Worm (Caenorhabditis elegans) whole organism, L4 larva: ENCODE measurements around the gene B0244.16.

Source experiments
- D1046.2 ChIP-seq: fragments of 200-800 bp; sonication (Bioruptor generic); IDR thresholded peaks from 2 replicates; pipeline ENCODE4 v1.3.6; 2022; ENCODE audit warnings: missing genetic modification characterization, missing compliant biosample characterization
- F26F4.8 ChIP-seq: fragments of 200-800 bp; sonication (Bioruptor generic); conservative IDR thresholded peaks from 2 replicates; pipeline ENCODE4 v1.3.6; 2022; ENCODE audit warnings: missing genetic modification characterization, missing compliant biosample characterization
- R02D3.7 ChIP-seq: fragments of 150-350 bp; sonication (generic microtip); optimal IDR thresholded peaks from 3 replicates; lab custom pipeline; 2014; ENCODE audit warnings: missing biosample characterization, missing genetic modification characterization
- T20F7.1 ChIP-seq: fragments of 200-800 bp; sonication (Bioruptor generic); optimal IDR thresholded peaks from 2 replicates; lab custom pipeline; 2018; ENCODE audit warnings: mild to moderate bottlenecking, missing genetic modification characterization, missing compliant biosample characterization
- T26A8.4 ChIP-seq: fragments of 200-800 bp; sonication (Bioruptor generic); IDR thresholded peaks from 2 replicates; pipeline ENCODE4 v1.3.6; 2022; ENCODE audit warnings: missing genetic modification characterization, missing compliant biosample characterization
- Y75B8A.6 ChIP-seq: fragments of 200-800 bp; sonication (Bioruptor generic); IDR thresholded peaks from 2 replicates; pipeline ENCODE4 v1.3.6; 2022; ENCODE audit warnings: missing genetic modification reagents, missing genetic modification characterization, missing compliant biosample characterization
- ZK337.2 ChIP-seq: fragments of 200-800 bp; sonication (Bioruptor generic); IDR thresholded peaks from 2 replicates; pipeline ENCODE4 v1.3.6; 2022; ENCODE audit warnings: missing genetic modification reagents, missing genetic modification characterization, missing compliant biosample characterization
- ZK546.5 ChIP-seq, 2 experiments: sonication (generic microtip); optimal IDR thresholded peaks; 2 replicates each; lab custom pipeline; 2017; ENCODE audit warnings: missing biosample characterization in 2 of 2, missing genetic modification characterization in 2 of 2
- ama-1 ChIP-seq: fragments of 150-350 bp; optimal IDR thresholded peaks from 2 replicates; lab custom pipeline; 2014; ENCODE audit warnings: inconsistent platforms, mixed read lengths
- ceh-62 ChIP-seq: sonication (generic microtip); optimal IDR thresholded peaks from 2 replicates; lab custom pipeline; 2017; ENCODE audit warnings: missing biosample characterization, missing genetic modification characterization
- ceh-82 ChIP-seq: sonication (generic microtip); optimal IDR thresholded peaks from 2 replicates; lab custom pipeline; 2017; ENCODE audit warnings: missing biosample characterization, missing genetic modification characterization
- ces-1 ChIP-seq: fragments of 150-350 bp; sonication (generic microtip); optimal IDR thresholded peaks from 4 replicates; lab custom pipeline; 2014; ENCODE audit warnings: missing biosample characterization, missing genetic modification reagents, missing genetic modification characterization
- ctbp-1 ChIP-seq: fragments of 200-800 bp; sonication (Bioruptor generic); IDR thresholded peaks from 2 replicates; pipeline ENCODE4 v1.3.6; 2022; ENCODE audit warnings: missing genetic modification reagents, missing genetic modification characterization, missing compliant biosample characterization
- daf-12 ChIP-seq: fragments of 150-350 bp; optimal IDR thresholded peaks from 2 replicates; lab custom pipeline; 2014; ENCODE audit warnings: missing biosample characterization, missing genetic modification reagents, missing genetic modification characterization
- daf-19 ChIP-seq: fragments of 200-800 bp; sonication (Bioruptor generic); conservative IDR thresholded peaks from 2 replicates; pipeline ENCODE4 v1.3.6; 2022; ENCODE audit warnings: missing genetic modification characterization, missing compliant biosample characterization
- daf-8 ChIP-seq: fragments of 200-800 bp; sonication (Bioruptor generic); IDR thresholded peaks from 2 replicates; pipeline ENCODE4 v1.3.6; 2022; ENCODE audit warnings: missing genetic modification characterization, missing compliant biosample characterization
- dpl-1 ChIP-seq: fragments of 150-350 bp; optimal IDR thresholded peaks from 2 replicates; lab custom pipeline; 2014; ENCODE audit warnings: missing biosample characterization, missing genetic modification reagents, missing genetic modification characterization
- duxl-1 ChIP-seq: sonication (generic microtip); optimal IDR thresholded peaks from 2 replicates; lab custom pipeline; 2016; ENCODE audit warnings: mild to moderate bottlenecking, missing genetic modification characterization, moderate library complexity, missing compliant biosample characterization; ENCODE audit not compliant: poor library complexity
- egl-27 ChIP-seq: sonication (generic microtip); optimal IDR thresholded peaks from 3 replicates; lab custom pipeline; 2017; ENCODE audit warnings: missing biosample characterization, missing genetic modification reagents, missing genetic modification characterization
- fkh-10 ChIP-seq: fragments of 150-350 bp; optimal IDR thresholded peaks from 2 replicates; lab custom pipeline; 2014; ENCODE audit warnings: missing biosample characterization, missing genetic modification reagents, missing genetic modification characterization
- gei-8 ChIP-seq: fragments of 200-800 bp; sonication (Bioruptor generic); optimal IDR thresholded peaks from 2 replicates; lab custom pipeline; 2018; ENCODE audit warnings: mild to moderate bottlenecking, missing genetic modification characterization, missing compliant biosample characterization
- hlh-11 ChIP-seq: fragments of 200-800 bp; sonication (Bioruptor generic); optimal IDR thresholded peaks from 2 replicates; lab custom pipeline; 2018; ENCODE audit warnings: mild to moderate bottlenecking, missing genetic modification characterization, missing compliant biosample characterization
- hlh-30 ChIP-seq: sonication (generic microtip); optimal IDR thresholded peaks from 2 replicates; lab custom pipeline; 2017; ENCODE audit warnings: antibody characterized with exemption, mild to moderate bottlenecking, missing genetic modification characterization, missing compliant biosample characterization; ENCODE audit not compliant: insufficient read depth
- jun-1 ChIP-seq: fragments of 150-350 bp; optimal IDR thresholded peaks from 2 replicates; lab custom pipeline; 2014; ENCODE audit warnings: missing biosample characterization, missing genetic modification reagents, missing genetic modification characterization
- madf-5 ChIP-seq, 2 experiments: fragments of 200-800 bp; sonication (Bioruptor generic); IDR thresholded peaks; 2 replicates each; pipeline ENCODE4 v1.3.6; 2022; ENCODE audit warnings: missing compliant biosample characterization in 2 of 2, missing genetic modification characterization in 2 of 2
- madf-9 ChIP-seq: fragments of 200-800 bp; sonication (Bioruptor generic); conservative IDR thresholded peaks from 2 replicates; pipeline ENCODE4 v1.3.6; 2022; ENCODE audit warnings: missing genetic modification reagents, missing genetic modification characterization, missing compliant biosample characterization
- mdl-1 ChIP-seq, 2 experiments: fragments of 150-350 bp in 1 of 2; sonication (generic microtip) in 1 of 2; optimal IDR thresholded peaks; 2 replicates each; lab custom pipeline; 2014 to 2017; ENCODE audit warnings: missing biosample characterization in 2 of 2, missing genetic modification characterization in 2 of 2
- mep-1 ChIP-seq: fragments of 150-350 bp; sonication (generic microtip); optimal IDR thresholded peaks from 3 replicates; lab custom pipeline; 2014; ENCODE audit warnings: missing biosample characterization, missing genetic modification characterization
- mes-2 ChIP-seq: sonication (generic microtip); optimal IDR thresholded peaks from 2 replicates; lab custom pipeline; 2016; ENCODE audit warnings: missing genotype, mild to moderate bottlenecking, missing genetic modification characterization, missing compliant biosample characterization; ENCODE audit not compliant: poor library complexity, severe bottlenecking
- mxl-3 ChIP-seq: fragments of 200-800 bp; sonication (Bioruptor generic); optimal IDR thresholded peaks from 2 replicates; lab custom pipeline; 2018; ENCODE audit warnings: mild to moderate bottlenecking, missing genetic modification characterization, missing compliant biosample characterization
- nhr-102 ChIP-seq: sonication (generic microtip); optimal IDR thresholded peaks from 2 replicates; lab custom pipeline; 2016; ENCODE audit warnings: mild to moderate bottlenecking, missing genetic modification characterization, moderate library complexity, missing compliant biosample characterization
- nhr-111 ChIP-seq: fragments of 200-800 bp; sonication (Bioruptor generic); optimal IDR thresholded peaks from 2 replicates; lab custom pipeline; 2018; ENCODE audit warnings: mild to moderate bottlenecking, missing genetic modification characterization, missing compliant biosample characterization
- nhr-28 ChIP-seq: fragments of 150-350 bp; optimal IDR thresholded peaks from 2 replicates; lab custom pipeline; 2014; ENCODE audit warnings: missing biosample characterization, missing genetic modification characterization
- nhr-41 ChIP-seq: fragments of 200-800 bp; sonication (Bioruptor generic); IDR thresholded peaks from 2 replicates; pipeline ENCODE4 v1.3.6; 2022; ENCODE audit warnings: missing genetic modification reagents, missing genetic modification characterization, missing compliant biosample characterization
- nhr-48 ChIP-seq: sonication (generic microtip); optimal IDR thresholded peaks from 2 replicates; lab custom pipeline; 2016; ENCODE audit warnings: mild to moderate bottlenecking, missing genetic modification characterization, missing compliant biosample characterization
- nhr-76 ChIP-seq: fragments of 150-350 bp; optimal IDR thresholded peaks from 2 replicates; lab custom pipeline; 2014; ENCODE audit warnings: missing biosample characterization, missing genetic modification characterization
- nhr-77 ChIP-seq: fragments of 150-350 bp; optimal IDR thresholded peaks from 2 replicates; lab custom pipeline; 2014; ENCODE audit warnings: missing biosample characterization, missing genetic modification characterization
- pha-4 ChIP-seq, 2 experiments: fragments of 150-350 bp in 1 of 2; fragments of 200-800 bp in 1 of 2; sonication (Bioruptor generic) in 1 of 2; IDR thresholded peaks in 1 of 2; optimal IDR thresholded peaks in 1 of 2; 2 replicates each; pipeline versions ENCODE4 v1.3.6 to Lab custom; 2014 to 2022; ENCODE audit warnings: missing genetic modification characterization in 2 of 2, missing genetic modification reagents in 2 of 2, missing biosample characterization in 1 of 2, missing compliant biosample characterization in 1 of 2
- php-3 ChIP-seq: fragments of 200-800 bp; sonication (Bioruptor generic); IDR thresholded peaks from 2 replicates; pipeline ENCODE4 v1.3.6; 2022; ENCODE audit warnings: missing genetic modification reagents, missing genetic modification characterization, missing compliant biosample characterization
- pqm-1 ChIP-seq: sonication (generic microtip); optimal IDR thresholded peaks from 2 replicates; lab custom pipeline; 2017; ENCODE audit warnings: missing biosample characterization, missing genetic modification characterization
- rbr-2 ChIP-seq: sonication (generic microtip); optimal IDR thresholded peaks from 2 replicates; lab custom pipeline; 2016; ENCODE audit warnings: missing genotype, missing genetic modification characterization, missing compliant biosample characterization
- set-16 ChIP-seq: fragments of 200-800 bp; sonication (Bioruptor generic); IDR thresholded peaks from 2 replicates; pipeline ENCODE4 v1.3.6; 2022; ENCODE audit warnings: missing genetic modification reagents, missing genetic modification characterization, missing compliant biosample characterization
- skn-1 ChIP-seq: fragments of 150-350 bp; optimal IDR thresholded peaks from 2 replicates; lab custom pipeline; 2014; ENCODE audit warnings: missing biosample characterization, missing genetic modification characterization
- snpc-4 ChIP-seq: fragments of 150-350 bp; optimal IDR thresholded peaks from 2 replicates; lab custom pipeline; 2014; ENCODE audit warnings: missing biosample characterization, missing genetic modification characterization
- spr-1 ChIP-seq: sonication (generic microtip); optimal IDR thresholded peaks from 2 replicates; lab custom pipeline; 2016; ENCODE audit warnings: mild to moderate bottlenecking, missing genetic modification characterization, missing compliant biosample characterization
- tag-97 ChIP-seq: fragments of 200-800 bp; sonication (Bioruptor generic); IDR thresholded peaks from 2 replicates; pipeline ENCODE4 v1.3.6; 2022; ENCODE audit warnings: missing genetic modification characterization, missing compliant biosample characterization
- tra-1 ChIP-seq: fragments of 200-800 bp; sonication (Bioruptor generic); IDR thresholded peaks from 2 replicates; pipeline ENCODE4 v1.3.6; 2022; ENCODE audit warnings: missing genetic modification reagents, missing genetic modification characterization, missing compliant biosample characterization
- unc-39 ChIP-seq: sonication (generic microtip); optimal IDR thresholded peaks from 2 replicates; lab custom pipeline; 2017; ENCODE audit warnings: missing biosample characterization, missing genetic modification characterization
- zfp-3 ChIP-seq: fragments of 200-800 bp; sonication (Bioruptor generic); conservative IDR thresholded peaks from 2 replicates; pipeline ENCODE4 v1.3.6; 2022; ENCODE audit warnings: missing genetic modification reagents, missing genetic modification characterization, missing compliant biosample characterization
- ztf-7 ChIP-seq: fragments of 150-350 bp; optimal IDR thresholded peaks from 2 replicates; lab custom pipeline; 2014; ENCODE audit warnings: missing biosample characterization, missing genetic modification characterization

B0244.16 gene

DNA sequence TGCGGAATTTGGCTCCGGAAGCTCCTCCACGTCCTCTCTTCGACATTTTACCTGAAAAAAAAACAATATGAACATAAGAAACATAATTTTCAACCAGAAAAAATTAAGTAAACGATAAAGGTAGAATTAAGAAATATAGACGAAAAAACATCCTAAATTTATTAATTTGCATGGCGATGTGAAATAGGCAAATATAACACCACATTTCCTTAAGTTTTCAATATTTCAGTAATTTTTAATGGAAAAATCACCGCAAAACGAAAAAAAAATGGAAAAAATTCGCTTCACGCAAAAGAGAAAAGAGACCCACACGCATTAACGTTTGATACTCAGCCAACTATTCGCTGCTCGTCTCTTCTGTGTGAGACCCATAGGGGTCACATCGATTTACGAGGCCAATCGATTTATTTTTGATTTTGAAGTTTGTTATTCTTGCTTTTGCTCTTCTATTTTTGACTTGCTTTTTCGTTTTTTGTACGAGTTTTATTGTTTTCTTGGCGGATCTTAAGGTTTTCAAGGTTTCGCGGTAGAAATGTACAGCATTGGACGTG lies 34.6 kb upstream of the B0244.16 start, which contains the start of gene rpl-23:
rpl-23 (minus strand) TSS at position 51 of the 551 bp plus-strand sequence.
- TF ChIP-seq fkh-10 (GFP tag; lab: Kevin White, UChicago) (peak; percentile 54), ama-1 (peak; percentile 77), madf-9 (GFP tag; lab: Robert Waterston, UW) (no peak; the same call in 1 of the 2 replicates), pqm-1 (tag; lab: Kevin White, UChicago) (peak; percentile 7), dpl-1 (GFP tag; lab: Kevin White, UChicago) (peak; percentile 88), nhr-28 (tag; lab: Kevin White, UChicago) (peak; percentile 83), duxl-1 (tag; lab: Kevin White, UChicago) (no peak), pha-4 (GFP tag; IDR thresholded peaks at IDR 0.05; lab: Robert Waterston, UW) (peak; percentile 64; the same call in 1 of the 2 replicates), pha-4 (tag; optimal IDR thresholded peaks at IDR 0.05; lab: Kevin White, UChicago) (peak; percentile 98), gei-8 (no peak), madf-5 (GFP tag; IDR thresholded peaks at IDR 0.05; lab: Robert Waterston, UW) (no peak), ZK337.2 (GFP tag; lab: Robert Waterston, UW) (0 out of 2 replicates have a peak, but pooled peaks have one; percentile 23), unc-39 (tag; lab: Kevin White, UChicago) (no peak), ztf-7 (peak; percentile 73), D1046.2 (GFP tag; lab: Robert Waterston, UW) (no peak), rbr-2 (tag; lab: Kevin White, UChicago) (peak; percentile 83), mdl-1 (tag; optimal IDR thresholded peaks at IDR 0.05; lab: Kevin White, UChicago) (peak in 1 of 2 experiments; percentile 71), tra-1 (GFP tag; lab: Robert Waterston, UW) (peak; percentile 65; the same call in 1 of the 2 replicates), spr-1 (peak; percentile 15), egl-27 (no peak), zfp-3 (GFP tag; lab: Robert Waterston, UW) (no peak), nhr-77 (tag; lab: Kevin White, UChicago) (peak; percentile 96), ces-1 (GFP tag; lab: Kevin White, UChicago) (peak; percentile 63), ZK546.5 (tag; optimal IDR thresholded peaks at IDR 0.05; lab: Kevin White, UChicago) (peak in 1 of 2 experiments; percentile 58), R02D3.7 (tag; lab: Kevin White, UChicago) (peak; percentile 96), daf-12 (no peak), T26A8.4 (GFP tag; lab: Robert Waterston, UW) (peak; percentile 84), nhr-76 (tag; lab: Kevin White, UChicago) (no peak), php-3 (GFP tag; lab: Robert Waterston, UW) (no peak), tag-97 (no peak), hlh-30 (tag; lab: Kevin White, UChicago) (peak; percentile 92), jun-1 (tag; lab: Kevin White, UChicago) (peak; percentile 27), daf-19 (GFP tag; lab: Robert Waterston, UW) (no peak), set-16 (GFP tag; lab: Robert Waterston, UW) (no peak), mes-2 (tag; lab: Kevin White, UChicago) (peak; percentile 92), nhr-111 (GFP tag; lab: Kevin White, UChicago) (no peak), ceh-82 (tag; lab: Kevin White, UChicago) (no peak), snpc-4 (no peak), T20F7.1 (GFP tag; lab: Kevin White, UChicago) (peak; percentile 85), hlh-11 (peak; percentile 77), ctbp-1 (GFP tag; lab: Robert Waterston, UW) (peak; percentile 49; the same call in 1 of the 2 replicates), nhr-41 (GFP tag; lab: Robert Waterston, UW) (no peak), Y75B8A.6 (GFP tag; lab: Robert Waterston, UW) (no peak), daf-8 (no peak), F26F4.8 (GFP tag; lab: Robert Waterston, UW) (no peak), nhr-48 (peak; percentile 13), skn-1 (no peak), mep-1 (tag; lab: Kevin White, UChicago) (peak; percentile 96), mxl-3 (GFP tag; lab: Kevin White, UChicago) (no peak), ceh-62 (tag; lab: Kevin White, UChicago) (no peak), nhr-102 (tag; lab: Kevin White, UChicago) (peak; percentile 52)
